Worm (Caenorhabditis elegans) whole organism, L3 larva: Measurements from ENCODE around the gene mth-1.

ENCODE experiments used
- R02D3.7 ChIP-seq: fragments of 150-350 bp; optimal IDR thresholded peaks from 2 replicates; lab custom pipeline; 2014; ENCODE audit warnings: missing biosample characterization, missing genetic modification characterization
- ZK546.5 ChIP-seq: sonication (generic microtip); optimal IDR thresholded peaks from 2 replicates; lab custom pipeline; 2017; ENCODE audit warnings: missing biosample characterization, missing genetic modification characterization
- ceh-16 ChIP-seq: sonication (generic microtip); optimal IDR thresholded peaks from 2 replicates; lab custom pipeline; 2017; ENCODE audit warnings: missing biosample characterization, missing genetic modification characterization
- ceh-28 ChIP-seq: fragments of 150-350 bp; optimal IDR thresholded peaks from 2 replicates; lab custom pipeline; 2014; ENCODE audit warnings: missing biosample characterization, missing genetic modification reagents, missing genetic modification characterization
- ceh-82 ChIP-seq: fragments of 150-350 bp; optimal IDR thresholded peaks from 2 replicates; lab custom pipeline; 2014; ENCODE audit warnings: missing biosample characterization, missing genetic modification characterization
- ceh-9 ChIP-seq: sonication (generic microtip); optimal IDR thresholded peaks from 2 replicates; lab custom pipeline; 2018; ENCODE audit warnings: missing biosample characterization, missing genetic modification characterization
- egl-5 ChIP-seq: fragments of 150-350 bp; optimal IDR thresholded peaks from 2 replicates; lab custom pipeline; 2017; ENCODE audit warnings: missing biosample characterization, missing genetic modification reagents, missing genetic modification characterization, inconsistent platforms
- elt-2 ChIP-seq: sonication (generic microtip); optimal IDR thresholded peaks from 2 replicates; lab custom pipeline; 2016; ENCODE audit warnings: missing genetic modification reagents, mild to moderate bottlenecking, missing genetic modification characterization, missing compliant biosample characterization
- elt-3 ChIP-seq, 3 experiments: fragments of 150-350 bp in 1 of 3; sonication (generic microtip) in 2 of 3; optimal IDR thresholded peaks; 2 replicates in 2 of 3; 4 replicates in 1 of 3; lab custom pipeline; 2014 to 2017; ENCODE audit warnings: missing biosample characterization in 3 of 3, missing genetic modification characterization in 3 of 3
- eor-1 ChIP-seq, 2 experiments: fragments of 150-350 bp; optimal IDR thresholded peaks; 2 replicates each; lab custom pipeline; 2014 to 2018; ENCODE audit warnings: missing biosample characterization in 2 of 2, missing genetic modification characterization in 2 of 2
- fkh-2 ChIP-seq: fragments of 150-350 bp; optimal IDR thresholded peaks from 2 replicates; lab custom pipeline; 2014; ENCODE audit warnings: missing biosample characterization, missing genetic modification reagents, missing genetic modification characterization
- fos-1 ChIP-seq: fragments of 150-350 bp; optimal IDR thresholded peaks from 2 replicates; lab custom pipeline; 2014; ENCODE audit warnings: missing biosample characterization, missing genetic modification characterization
- hmg-11 ChIP-seq: sonication (generic microtip); optimal IDR thresholded peaks from 2 replicates; lab custom pipeline; 2016; ENCODE audit warnings: missing genetic modification characterization, missing compliant biosample characterization
- jun-1 ChIP-seq: fragments of 150-350 bp; optimal IDR thresholded peaks from 2 replicates; lab custom pipeline; 2014; ENCODE audit warnings: missing biosample characterization, missing genetic modification reagents, missing genetic modification characterization
- lin-15B ChIP-seq: fragments of 150-350 bp; optimal IDR thresholded peaks from 2 replicates; lab custom pipeline; 2014; ENCODE audit warnings: missing biosample characterization, missing genetic modification characterization
- lin-39 ChIP-seq: fragments of 150-350 bp; optimal IDR thresholded peaks from 2 replicates; lab custom pipeline; 2018; ENCODE audit warnings: missing biosample characterization, missing genetic modification reagents, missing genetic modification characterization
- mdl-1 ChIP-seq: fragments of 150-350 bp; optimal IDR thresholded peaks from 2 replicates; lab custom pipeline; 2014; ENCODE audit warnings: missing biosample characterization, missing genetic modification characterization
- mml-1 ChIP-seq: fragments of 150-350 bp; sonication (generic microtip); optimal IDR thresholded peaks from 3 replicates; lab custom pipeline; 2014; ENCODE audit warnings: missing biosample characterization, missing genetic modification characterization
- nfya-1 ChIP-seq: sonication (generic microtip); optimal IDR thresholded peaks from 2 replicates; lab custom pipeline; 2017; ENCODE audit warnings: missing genetic modification characterization, mild to moderate bottlenecking, missing compliant biosample characterization, antibody characterized with exemption, moderate library complexity; ENCODE audit not compliant: insufficient read depth
- nhr-11 ChIP-seq: fragments of 150-350 bp; optimal IDR thresholded peaks from 2 replicates; lab custom pipeline; 2014; ENCODE audit warnings: missing biosample characterization, missing genetic modification characterization
- nhr-12 ChIP-seq: fragments of 150-350 bp; optimal IDR thresholded peaks from 2 replicates; lab custom pipeline; 2014; ENCODE audit warnings: missing biosample characterization, missing genetic modification characterization
- nhr-23 ChIP-seq: fragments of 150-350 bp; optimal IDR thresholded peaks from 2 replicates; lab custom pipeline; 2014; ENCODE audit warnings: missing biosample characterization, missing genetic modification reagents, missing genetic modification characterization
- nhr-25 ChIP-seq: sonication (generic microtip); optimal IDR thresholded peaks from 2 replicates; lab custom pipeline; 2017; ENCODE audit warnings: missing biosample characterization, missing genetic modification characterization
- nhr-28 ChIP-seq: fragments of 150-350 bp; optimal IDR thresholded peaks from 2 replicates; lab custom pipeline; 2014; ENCODE audit warnings: missing biosample characterization, missing genetic modification characterization
- nhr-67 ChIP-seq: fragments of 150-350 bp; optimal IDR thresholded peaks from 2 replicates; lab custom pipeline; 2014; ENCODE audit warnings: missing biosample characterization, missing genetic modification characterization
- nhr-76 ChIP-seq: fragments of 150-350 bp; sonication (generic microtip); optimal IDR thresholded peaks from 5 replicates; lab custom pipeline; 2014; ENCODE audit warnings: missing biosample characterization, missing genetic modification characterization
- nhr-77 ChIP-seq: fragments of 150-350 bp; optimal IDR thresholded peaks from 2 replicates; lab custom pipeline; 2014; ENCODE audit warnings: missing biosample characterization, missing genetic modification characterization
- pha-4 ChIP-seq: fragments of 150-350 bp; optimal IDR thresholded peaks from 2 replicates; lab custom pipeline; 2014; ENCODE audit warnings: missing biosample characterization, missing genetic modification reagents, missing genetic modification characterization
- pqm-1 ChIP-seq: fragments of 150-350 bp; optimal IDR thresholded peaks from 2 replicates; lab custom pipeline; 2017; ENCODE audit warnings: missing biosample characterization, missing genetic modification characterization, inconsistent platforms
- sea-2 ChIP-seq: fragments of 150-350 bp; sonication (generic microtip); optimal IDR thresholded peaks from 4 replicates; lab custom pipeline; 2014; ENCODE audit warnings: missing biosample characterization, missing genetic modification reagents, missing genetic modification characterization
- skn-1 ChIP-seq: fragments of 150-350 bp; optimal IDR thresholded peaks from 2 replicates; lab custom pipeline; 2014; ENCODE audit warnings: missing biosample characterization, missing genetic modification characterization
- snpc-4 ChIP-seq: fragments of 150-350 bp; optimal IDR thresholded peaks from 2 replicates; lab custom pipeline; 2014; ENCODE audit warnings: missing biosample characterization, missing genetic modification characterization
- unc-39 ChIP-seq: sonication (generic microtip); optimal IDR thresholded peaks from 4 replicates; lab custom pipeline; 2017; ENCODE audit warnings: missing biosample characterization, missing genetic modification characterization
- zag-1 ChIP-seq: fragments of 150-350 bp; optimal IDR thresholded peaks from 2 replicates; lab custom pipeline; 2014; ENCODE audit warnings: missing biosample characterization, missing genetic modification characterization
- ztf-4 ChIP-seq: fragments of 150-350 bp; optimal IDR thresholded peaks from 2 replicates; lab custom pipeline; 2014; ENCODE audit warnings: missing biosample characterization, missing genetic modification characterization

mth-1 gene

DNA sequence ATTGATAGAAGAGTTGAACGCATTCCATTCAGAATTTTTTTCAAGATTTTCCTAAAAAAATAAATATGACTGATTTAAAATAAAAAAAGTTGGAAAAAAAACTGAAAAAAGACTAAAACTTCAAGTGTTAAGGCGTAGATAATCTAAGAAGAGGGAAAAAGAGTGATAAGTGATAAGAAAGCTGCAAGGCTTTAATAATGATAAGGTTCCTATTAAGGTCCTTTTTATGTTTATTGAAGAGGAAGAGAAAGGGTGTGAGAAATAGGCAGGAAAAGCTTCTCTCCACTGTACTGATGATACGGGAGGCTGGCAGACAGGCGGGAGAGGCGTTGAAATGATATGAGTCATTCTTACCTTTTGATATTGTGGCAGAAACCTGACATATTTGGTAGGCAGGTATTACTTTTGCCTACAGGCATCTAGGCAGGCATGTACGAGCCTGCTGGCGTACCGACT lies at the start of gene mth-1:
Gene mth-1, minus strand, starts transcription at position 51 of the 456 bp plus-strand sequence.
- peak; percentile 85 for TF ChIP-seq elt-2 (tag; lab: Kevin White, UChicago)
- TF ChIP-seq nhr-23 (tag; lab: Kevin White, UChicago), result no peak
- no peak for TF ChIP-seq snpc-4 (tag; lab: Kevin White, UChicago)
- no peak for TF ChIP-seq mdl-1 (tag; lab: Kevin White, UChicago)
- TF ChIP-seq sea-2 (GFP tag; lab: Kevin White, UChicago), result no peak
- peak; percentile 39 for TF ChIP-seq pqm-1
- no peak for TF ChIP-seq zag-1
- TF ChIP-seq ceh-16, result no peak
- TF ChIP-seq pha-4 (tag; lab: Kevin White, UChicago), result no peak
- TF ChIP-seq skn-1 (tag; lab: Kevin White, UChicago), result no peak
- no peak for TF ChIP-seq ztf-4

ce11 chrII:4246897-4247296 lies 43.3 kb upstream of the mth-1 start, which contains the start of gene gpa-11:
gpa-11 (plus strand) TSS chrII:4247197.
- TF ChIP-seq sea-2 (GFP tag; lab: Kevin White, UChicago) (no peak), nfya-1 (tag; lab: Kevin White, UChicago) (no peak), hmg-11 (no peak), nhr-76 (tag; lab: Kevin White, UChicago) (no peak), eor-1 (tag; optimal IDR thresholded peaks at IDR 0.05; lab: Kevin White, UChicago) (no peak), nhr-23 (tag; lab: Kevin White, UChicago) (no peak), fkh-2 (no peak), pqm-1 (no peak), skn-1 (tag; lab: Kevin White, UChicago) (no peak), jun-1 (tag; lab: Kevin White, UChicago) (no peak), egl-5 (tag; lab: Kevin White, UChicago) (no peak), zag-1 (no peak), ceh-9 (tag; lab: Kevin White, UChicago) (no peak), nhr-67 (tag; lab: Kevin White, UChicago) (no peak), ZK546.5 (no peak), pha-4 (tag; lab: Kevin White, UChicago) (no peak), ceh-82 (tag; lab: Kevin White, UChicago) (no peak), nhr-28 (no peak), ceh-28 (tag; lab: Kevin White, UChicago) (no peak), nhr-11 (tag; lab: Kevin White, UChicago) (no peak)
- TF ChIP-seq, all 47 proteins: peak for 0

ce11 chrII:4244959-4245358 lies 41.4 kb upstream of the mth-1 start:
- TF ChIP-seq nhr-76 (tag; lab: Kevin White, UChicago) (no peak), pqm-1 (no peak), nhr-11 (tag; lab: Kevin White, UChicago) (no peak), hmg-11 (no peak), nfya-1 (tag; lab: Kevin White, UChicago) (no peak)
- TF ChIP-seq, all 47 proteins: peak for 0

DNA sequence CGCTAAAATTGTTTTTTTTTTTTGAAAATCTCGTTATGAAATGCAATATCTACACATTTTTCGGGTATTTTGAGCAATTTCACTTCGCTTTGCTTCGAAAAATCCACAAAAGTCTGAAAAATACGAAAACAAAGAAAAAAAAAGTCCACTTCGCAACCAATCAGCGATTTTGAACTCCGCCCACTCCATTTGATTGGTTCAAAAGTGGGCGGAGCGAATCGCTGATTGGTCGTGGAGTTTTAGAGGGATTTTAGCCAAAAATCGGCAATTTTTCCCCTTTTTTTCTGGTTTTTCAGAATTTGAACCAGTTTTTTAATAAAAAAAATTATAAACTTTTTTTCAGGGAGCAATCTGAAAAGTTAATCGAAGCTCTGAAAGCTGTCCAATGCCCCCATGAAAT lies 35.4 kb upstream of the mth-1 start:
- TF ChIP-seq unc-39 (no peak), mml-1 (tag; lab: Kevin White, UChicago) (no peak), lin-15B (tag; lab: Kevin White, UChicago) (no peak), fos-1 (tag; lab: Kevin White, UChicago) (no peak), nfya-1 (tag; lab: Kevin White, UChicago) (peak; percentile 92), ztf-4 (no peak), eor-1 (tag; optimal IDR thresholded peaks at IDR 0.05; lab: Kevin White, UChicago) (no peak), nhr-28 (no peak), nhr-77 (no peak)

DNA sequence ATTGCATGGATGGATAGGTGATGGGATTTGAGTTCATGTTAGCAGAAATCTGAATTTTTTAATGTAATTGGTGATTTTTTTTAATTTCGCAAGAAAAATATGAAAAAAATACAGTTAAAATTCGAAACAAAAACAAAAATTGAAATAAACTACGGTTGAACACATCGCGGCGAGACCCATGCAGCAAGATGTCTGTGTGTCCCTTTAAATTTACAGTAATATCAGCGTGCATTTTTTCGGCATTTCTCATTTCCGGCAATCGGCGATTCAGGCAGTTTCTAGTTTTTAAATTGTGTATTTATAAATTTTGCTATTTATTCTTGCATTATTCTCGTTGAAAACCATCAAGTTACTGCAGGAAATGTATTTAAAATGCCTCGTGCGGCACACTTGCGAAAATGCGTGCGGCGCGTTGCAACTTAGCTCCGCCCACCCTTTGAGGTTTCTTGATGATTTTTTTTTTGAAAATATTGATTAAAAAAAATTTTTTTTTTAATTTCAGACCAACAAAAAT lies 34.2 kb upstream of the mth-1 start, which contains the start of the genes fbxc-44 and C16A11.2:
Gene fbxc-44, minus strand, starts transcription at position 51 of the 514 bp plus-strand sequence.
Gene C16A11.2, plus strand, starts transcription at position 503 of the 514 bp plus-strand sequence.
- TF ChIP-seq pha-4 (tag; lab: Kevin White, UChicago) (peak; percentile 29), ceh-28 (tag; lab: Kevin White, UChicago) (peak; percentile 32), nfya-1 (tag; lab: Kevin White, UChicago) (peak; percentile 51), R02D3.7 (peak; percentile 1), snpc-4 (tag; lab: Kevin White, UChicago) (peak; percentile 27), nhr-12 (tag; lab: Kevin White, UChicago) (no peak), nhr-25 (tag; lab: Kevin White, UChicago) (no peak), hmg-11 (peak; percentile 63), elt-3 (tag; optimal IDR thresholded peaks at IDR 0.05; lab: Kevin White, UChicago) (no peak), zag-1 (no peak), lin-39 (peak; percentile 14), skn-1 (tag; lab: Kevin White, UChicago) (no peak), nhr-11 (tag; lab: Kevin White, UChicago) (no peak), pqm-1 (no peak), nhr-23 (tag; lab: Kevin White, UChicago) (peak; percentile 58)
- TF ChIP-seq, all 47 proteins: peak for 8
